Comparison of ENCODE assay signal across 3 worm cellular contexts in the genomic region with DNA sequence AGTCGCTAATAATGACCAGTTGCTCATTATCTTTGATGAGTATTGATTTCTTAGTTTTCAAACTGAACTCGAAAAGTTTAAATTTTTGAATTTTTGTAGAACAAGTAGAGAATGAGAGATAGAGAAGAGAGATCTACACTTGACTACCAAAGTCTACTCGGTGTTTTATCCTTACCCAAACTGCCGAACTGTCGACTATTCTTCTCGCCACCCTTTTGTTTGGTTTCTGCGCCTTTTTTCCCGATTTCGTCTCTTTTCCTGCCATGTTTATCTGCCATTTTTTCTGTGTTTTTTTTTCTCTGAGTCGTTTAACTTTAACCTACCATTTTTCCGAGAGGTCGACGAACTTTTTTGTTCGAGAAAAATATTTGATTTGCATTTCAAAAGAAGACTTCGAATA.
TF ChIP-seq lines count a peak whose summit lies in the region.

A gene (minus strand): TSS at position 175 of the 400 bp plus-strand sequence.

TF ChIP-seq in whole organism, L1 larva, 84 proteins besides CTCF, POLR2A, EP300 and RAD21:
- TF ChIP-seq fkh-8 (tag; optimal IDR thresholded peaks at IDR 0.05; lab: Kevin White, UChicago) (no peak), nhr-77 (tag; optimal IDR thresholded peaks at IDR 0.05; lab: Kevin White, UChicago) (no peak), lin-14 (GFP tag; optimal IDR thresholded peaks at IDR 0.05; lab: Kevin White, UChicago) (peak; percentile 15), sox-4 (tag; optimal IDR thresholded peaks at IDR 0.05; lab: Kevin White, UChicago) (no peak)

TF ChIP-seq in whole organism, L3 larva, 47 proteins besides CTCF, POLR2A, EP300 and RAD21:
- TF ChIP-seq pha-4 (tag; optimal IDR thresholded peaks at IDR 0.05; lab: Kevin White, UChicago) (peak; percentile 37), skn-1 (tag; optimal IDR thresholded peaks at IDR 0.05; lab: Kevin White, UChicago) (no peak)
TF ChIP-seq in whole organism, L3 larva: peak in this region for 1.

TF ChIP-seq in whole organism, L4 larva, 104 proteins besides CTCF, POLR2A, EP300 and RAD21:
- TF ChIP-seq aha-1 (tag; lab: Kevin White, UChicago) = peak; percentile 92
- no peak for TF ChIP-seq hmg-1.1 (GFP tag; IDR thresholded peaks at IDR 0.05; lab: Robert Waterston, UW)
- no peak for TF ChIP-seq madf-9 (GFP tag; conservative IDR thresholded peaks at IDR 0.05; lab: Robert Waterston, UW)
